Worm (Caenorhabditis elegans) whole organism, early embryonic: ENCODE measurements around the gene C34H4.2.

ENCODE experiments used
- B0310.2 ChIP-seq: sonication (generic microtip); optimal IDR thresholded peaks from 2 replicates; lab custom pipeline; 2016; ENCODE audit warnings: mild to moderate bottlenecking, missing genetic modification characterization, missing compliant biosample characterization
- F13C5.2 ChIP-seq: sonication (generic microtip); optimal IDR thresholded peaks from 2 replicates; lab custom pipeline; 2017; ENCODE audit warnings: mild to moderate bottlenecking, missing genetic modification characterization, inconsistent platforms, missing compliant biosample characterization
- ama-1 ChIP-seq: fragments of 150-350 bp; optimal IDR thresholded peaks from 2 replicates; lab custom pipeline; 2014
- ceh-36 ChIP-seq: sonication (generic microtip); optimal IDR thresholded peaks from 2 replicates; lab custom pipeline; 2016; ENCODE audit warnings: missing genetic modification characterization, inconsistent platforms, missing compliant biosample characterization
- flt-1 ChIP-seq: fragments of 200-800 bp; sonication (Bioruptor generic); IDR thresholded peaks from 2 replicates; pipeline ENCODE4 v1.3.6; 2022; ENCODE audit warnings: missing genetic modification characterization, missing compliant biosample characterization
- hmbx-1 ChIP-seq: sonication (generic microtip); optimal IDR thresholded peaks from 2 replicates; lab custom pipeline; 2016; ENCODE audit warnings: mild to moderate bottlenecking, missing genetic modification characterization, missing compliant biosample characterization
- hmg-4 ChIP-seq: fragments of 200-800 bp; sonication (Bioruptor generic); optimal IDR thresholded peaks from 2 replicates; lab custom pipeline; 2018; ENCODE audit warnings: mild to moderate bottlenecking, missing genetic modification characterization, missing compliant biosample characterization
- hnd-1 ChIP-seq: sonication (generic microtip); optimal IDR thresholded peaks from 2 replicates; lab custom pipeline; 2016; ENCODE audit warnings: missing genetic modification characterization, missing compliant biosample characterization
- tbx-11 ChIP-seq: fragments of 200-800 bp; sonication (Bioruptor generic); IDR thresholded peaks from 2 replicates; pipeline ENCODE4 v1.3.6; 2022; ENCODE audit warnings: missing genetic modification characterization, missing compliant biosample characterization
- tbx-37 ChIP-seq: fragments of 200-800 bp; sonication (Bioruptor generic); conservative IDR thresholded peaks from 2 replicates; pipeline ENCODE4 v1.3.6; 2022; ENCODE audit warnings: missing genetic modification reagents, missing genetic modification characterization, missing compliant biosample characterization
- tra-4 ChIP-seq: sonication (generic microtip); optimal IDR thresholded peaks from 2 replicates; lab custom pipeline; 2017; ENCODE audit warnings: missing genetic modification characterization, missing compliant biosample characterization

Gene C34H4.2

ce11 chrIV:1602936-1603457 lies 49.4 kb downstream of the C34H4.2 start:
- TF ChIP-seq flt-1 (GFP tag; lab: Robert Waterston, UW) (no peak), ama-1 (lab: Kevin White, UChicago) (no peak), F13C5.2 (tag; lab: Kevin White, UChicago) (no peak), hmbx-1 (tag; lab: Kevin White, UChicago) (no peak), ceh-36 (no peak), tbx-37 (GFP tag; lab: Robert Waterston, UW) (no peak), hnd-1 (tag; lab: Kevin White, UChicago) (no peak), hmg-4 (GFP tag; lab: Kevin White, UChicago) (no peak), B0310.2 (no peak), tra-4 (no peak), tbx-11 (GFP tag; lab: Robert Waterston, UW) (no peak)
